Worm (Caenorhabditis elegans): ENCODE results near the gene chtb-1.

The chtb-1 gene

DNA sequence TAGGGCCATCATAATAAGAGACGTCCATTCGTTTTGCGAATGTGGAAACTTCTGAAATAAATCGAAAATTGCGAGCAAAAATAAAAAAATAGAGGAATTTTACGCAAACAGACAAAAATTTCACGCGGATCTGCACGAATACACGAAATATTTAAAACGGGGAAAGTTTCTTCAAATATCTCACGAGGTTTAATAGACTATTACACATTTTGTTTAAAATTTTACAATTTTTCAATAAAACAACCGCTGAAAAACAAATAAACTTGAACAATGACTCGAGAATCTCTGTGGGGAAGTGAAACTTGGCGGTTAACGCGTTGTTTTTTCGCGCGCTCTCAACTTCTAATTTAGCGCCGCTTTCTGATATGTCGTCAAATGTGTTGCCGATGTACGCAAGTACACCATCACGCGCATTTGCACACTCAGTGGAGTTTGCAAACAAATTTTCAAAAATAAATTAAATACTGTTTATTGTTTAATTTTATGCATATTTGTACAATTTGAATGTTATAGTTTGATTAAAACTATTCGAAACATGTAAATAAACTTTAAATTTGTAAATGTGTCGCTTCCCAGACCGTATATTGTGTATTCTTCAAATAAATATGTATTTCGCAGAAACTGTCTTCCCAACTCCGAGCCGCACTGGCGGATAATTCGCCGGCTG lies 38.0 kb upstream of the chtb-1 start, which contains the start of the genes gpr-2 and rgr-1 (continued):
- TF ChIP-seq swsn-7 (tag; optimal IDR thresholded peaks at IDR 0.05) (peak; percentile 40), nhr-47 (tag; optimal IDR thresholded peaks at IDR 0.05) (peak; percentile 65), C16A3.4 (tag; optimal IDR thresholded peaks at IDR 0.05) (no peak), xbp-1 (tag; optimal IDR thresholded peaks at IDR 0.05) (no peak), pqm-1 (tag; optimal IDR thresholded peaks at IDR 0.05) (no peak), nhr-20 (tag; optimal IDR thresholded peaks at IDR 0.05) (no peak), sptf-1 (tag; optimal IDR thresholded peaks at IDR 0.05) (no peak), ceh-8 (GFP tag; optimal IDR thresholded peaks at IDR 0.05) (no peak), mab-9 (GFP tag; IDR thresholded peaks at IDR 0.05) (no peak), grh-1 (GFP tag; IDR thresholded peaks at IDR 0.05) (no peak), lin-14 (GFP tag; optimal IDR thresholded peaks at IDR 0.05) (no peak), fos-1 (tag; optimal IDR thresholded peaks at IDR 0.05) (no peak), C34B4.2 (tag; optimal IDR thresholded peaks at IDR 0.05) (no peak), nhr-90 (tag; optimal IDR thresholded peaks at IDR 0.05; ENCODE audit: poor library complexity) (no peak), mdl-1 (tag; optimal IDR thresholded peaks at IDR 0.05) (peak in 1 of 2 experiments; percentile 23), rnt-1 (tag; optimal IDR thresholded peaks at IDR 0.05) (peak; percentile 57), ceh-88 (GFP tag; IDR thresholded peaks at IDR 0.05) (no peak), aly-2 (tag; optimal IDR thresholded peaks at IDR 0.05) (no peak), Y116A8C.19 (tag; optimal IDR thresholded peaks at IDR 0.05; ENCODE audit: borderline replicate concordance) (no peak), egl-27 (tag; optimal IDR thresholded peaks at IDR 0.05) (no peak), alr-1 (tag; optimal IDR thresholded peaks at IDR 0.05; ENCODE audit: borderline replicate concordance) (no peak), ets-5 (GFP tag; IDR thresholded peaks at IDR 0.05) (no peak), F16B12.6 (tag; optimal IDR thresholded peaks at IDR 0.05) (peak; percentile 90), lin-39 (tag; optimal IDR thresholded peaks at IDR 0.05) (no peak), unc-62 (GFP tag; optimal IDR thresholded peaks at IDR 0.05) (no peak), efl-1 (optimal IDR thresholded peaks at IDR 0.05) (peak; percentile 59 to 88), efl-1 (GFP tag; optimal IDR thresholded peaks at IDR 0.05 in 1 of 2) (peak; percentile 88 to 99), ceh-90 (tag; optimal IDR thresholded peaks at IDR 0.05) (no peak), snu-23 (GFP tag; optimal IDR thresholded peaks at IDR 0.05) (no peak), elt-2 (tag; optimal IDR thresholded peaks at IDR 0.05) (no peak), lin-13 (GFP tag; optimal IDR thresholded peaks at IDR 0.05) (no peak), nhr-71 (tag; optimal IDR thresholded peaks at IDR 0.05) (peak; percentile 37), ztf-4 (tag; optimal IDR thresholded peaks at IDR 0.05) (no peak), ceh-82 (tag; optimal IDR thresholded peaks at IDR 0.05) (peak in 2 of 3 experiments; percentile 27 to 46), zag-1 (tag; optimal IDR thresholded peaks at IDR 0.05) (no peak), nhr-237 (tag; optimal IDR thresholded peaks at IDR 0.05) (no peak), ztf-11 (tag; optimal IDR thresholded peaks at IDR 0.05) (no peak), sup-37 (GFP tag; optimal IDR thresholded peaks at IDR 0.05) (no peak), fkh-8 (tag; optimal IDR thresholded peaks at IDR 0.05) (no peak), elt-3 (tag; optimal IDR thresholded peaks at IDR 0.05) (no peak), mef-2 (tag; optimal IDR thresholded peaks at IDR 0.05) (no peak)

DNA sequence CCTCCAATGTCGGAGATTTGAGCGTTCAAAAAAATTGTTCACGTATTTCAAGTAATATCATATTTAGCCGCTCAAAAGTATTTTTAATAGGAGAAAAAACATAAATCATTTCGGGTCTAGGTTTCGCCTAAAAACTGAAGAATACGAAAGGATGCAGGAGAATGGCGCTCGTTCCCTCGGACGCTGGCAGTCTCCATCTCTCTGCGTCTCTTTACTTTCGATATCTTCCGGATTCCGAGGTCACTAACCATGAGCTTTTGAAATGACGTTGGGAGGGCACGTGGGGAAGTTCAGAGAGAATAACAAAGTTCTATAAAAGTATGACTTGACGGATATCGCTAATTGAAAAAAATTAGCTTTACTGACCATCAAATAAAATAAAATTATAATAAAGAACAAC lies 35.7 kb upstream of the chtb-1 start:
- TF ChIP-seq snu-23 (GFP tag; optimal IDR thresholded peaks at IDR 0.05) (peak; percentile 10), pag-3 (tag; optimal IDR thresholded peaks at IDR 0.05; ENCODE audit: borderline replicate concordance, insufficient read depth) (peak; percentile 13), lsy-2 (tag; optimal IDR thresholded peaks at IDR 0.05) (peak; percentile 30 to 41), mdl-1 (tag; optimal IDR thresholded peaks at IDR 0.05) (peak in 1 of 2 experiments; percentile 49), nhr-85 (tag) (no peak), nhr-12 (tag; optimal IDR thresholded peaks at IDR 0.05) (no peak), fos-1 (tag; optimal IDR thresholded peaks at IDR 0.05) (no peak), unc-86 (tag; optimal IDR thresholded peaks at IDR 0.05) (peak; percentile 1), grh-1 (GFP tag; IDR thresholded peaks at IDR 0.05) (no peak), nhr-20 (tag; optimal IDR thresholded peaks at IDR 0.05) (no peak), nhr-77 (tag; optimal IDR thresholded peaks at IDR 0.05) (no peak), blmp-1 (tag; optimal IDR thresholded peaks at IDR 0.05) (peak; percentile 70), lin-14 (GFP tag; optimal IDR thresholded peaks at IDR 0.05) (peak; percentile 77), nhr-47 (tag; optimal IDR thresholded peaks at IDR 0.05) (peak; percentile 17), lin-13 (GFP tag; optimal IDR thresholded peaks at IDR 0.05) (no peak), hlh-17 (GFP tag; optimal IDR thresholded peaks at IDR 0.05; ENCODE audit: borderline replicate concordance) (no peak), elt-3 (tag; optimal IDR thresholded peaks at IDR 0.05) (no peak), unc-130 (tag; optimal IDR thresholded peaks at IDR 0.05) (no peak), nhr-19 (GFP tag; conservative IDR thresholded peaks at IDR 0.05) (no peak), mab-9 (GFP tag; IDR thresholded peaks at IDR 0.05) (no peak), C04F5.9 (tag; optimal IDR thresholded peaks at IDR 0.05) (no peak), nhr-71 (tag; optimal IDR thresholded peaks at IDR 0.05) (peak; percentile 47)

Measured in whole organism, L1 larva.